Fruit fly (Drosophila melanogaster) whole organism, embryonic: ENCODE data around the gene RhoGEF4.

Experiments used
- Ada2b ChIP-seq: fragments of 200-800 bp; sonication (Bioruptor generic); IDR thresholded peaks from 2 replicates; pipeline ENCODE4 v1.3.6; 2022; ENCODE audit warnings: missing biosample characterization, missing genetic modification characterization
- Aef1 ChIP-seq: fragments of 200-800 bp; sonication (Bioruptor generic); IDR thresholded peaks from 3 replicates; pipeline ENCODE4 v1.3.6; 2022; ENCODE audit warnings: missing biosample characterization, missing genetic modification characterization
- Atf3 ChIP-seq: fragments of 200-800 bp; sonication (Bioruptor generic); optimal IDR thresholded peaks from 3 replicates; lab custom pipeline; 2016; ENCODE audit warnings: missing biosample characterization, missing genetic modification characterization
- CG11696 ChIP-seq: fragments of 200-800 bp; sonication (Bioruptor generic); IDR thresholded peaks from 2 replicates; pipeline ENCODE4 v1.3.6; 2022; ENCODE audit warnings: missing biosample characterization, missing genetic modification characterization
- CG12236 ChIP-seq: fragments of 200-800 bp; sonication (Bioruptor generic); optimal IDR thresholded peaks from 2 replicates; lab custom pipeline; 2016; ENCODE audit warnings: missing biosample characterization, missing genetic modification characterization
- CG13775 ChIP-seq: fragments of 200-800 bp; sonication (Bioruptor generic); optimal IDR thresholded peaks from 3 replicates; lab custom pipeline; 2017; ENCODE audit warnings: missing biosample characterization, mild to moderate bottlenecking, missing genetic modification characterization
- CG15269 ChIP-seq: fragments of 200-800 bp; sonication (Bioruptor generic); optimal IDR thresholded peaks from 2 replicates; lab custom pipeline; 2018; ENCODE audit warnings: missing biosample characterization, mild to moderate bottlenecking, missing genetic modification characterization, moderate library complexity
- CG15696 ChIP-seq: fragments of 200-800 bp; sonication (Bioruptor generic); optimal IDR thresholded peaks from 2 replicates; lab custom pipeline; 2019; ENCODE audit warnings: missing biosample characterization, mild to moderate bottlenecking, missing genetic modification characterization, moderate library complexity
- CG1647 ChIP-seq: fragments of 200-800 bp; sonication (Bioruptor generic); optimal IDR thresholded peaks from 3 replicates; lab custom pipeline; 2016; ENCODE audit warnings: missing biosample characterization, missing genetic modification characterization
- CG17385 ChIP-seq: fragments of 200-800 bp; sonication (Bioruptor generic); optimal IDR thresholded peaks from 3 replicates; lab custom pipeline; 2018; ENCODE audit warnings: missing biosample characterization, mild to moderate bottlenecking, missing genetic modification characterization
- CG31441 ChIP-seq: fragments of 200-800 bp; sonication (Bioruptor generic); IDR thresholded peaks from 2 replicates; pipeline ENCODE4 v1.3.6; 2022; ENCODE audit warnings: missing biosample characterization, missing genetic modification characterization
- CG42726 ChIP-seq: fragments of 200-800 bp; sonication (Bioruptor generic); IDR thresholded peaks from 2 replicates; pipeline ENCODE4 v1.3.6; 2022; ENCODE audit warnings: missing biosample characterization, missing genetic modification characterization; ENCODE audit not compliant: partially characterized antibody
- CG4854 ChIP-seq: fragments of 200-800 bp; sonication (Bioruptor generic); optimal IDR thresholded peaks from 2 replicates; lab custom pipeline; 2016; ENCODE audit warnings: missing biosample characterization, missing genetic modification characterization, inconsistent platforms
- CG6791 ChIP-seq: fragments of 200-800 bp; sonication (Bioruptor generic); IDR thresholded peaks from 3 replicates; pipeline ENCODE4 v1.3.6; 2022; ENCODE audit warnings: missing biosample characterization, missing genetic modification characterization; ENCODE audit not compliant: partially characterized antibody
- CG7357 ChIP-seq: fragments of 200-800 bp; sonication (Bioruptor generic); IDR thresholded peaks from 3 replicates; pipeline ENCODE4 v1.3.6; 2022; ENCODE audit warnings: missing biosample characterization, missing genetic modification characterization
- CG7372 ChIP-seq: fragments of 200-800 bp; sonication (Bioruptor generic); IDR thresholded peaks from 2 replicates; pipeline ENCODE4 v1.3.6; 2022; ENCODE audit warnings: missing biosample characterization, missing genetic modification characterization
- CG7556 ChIP-seq: fragments of 200-800 bp; sonication (Bioruptor generic); optimal IDR thresholded peaks from 2 replicates; lab custom pipeline; 2017; ENCODE audit warnings: missing biosample characterization, mild to moderate bottlenecking, missing genetic modification characterization
- CG7928 ChIP-seq: fragments of 200-800 bp; sonication (Bioruptor generic); optimal IDR thresholded peaks from 2 replicates; lab custom pipeline; 2017; ENCODE audit warnings: missing biosample characterization, mild to moderate bottlenecking, missing genetic modification characterization
- CG8089 ChIP-seq: fragments of 200-800 bp; sonication (Bioruptor generic); optimal IDR thresholded peaks from 3 replicates; lab custom pipeline; 2016; ENCODE audit warnings: missing biosample characterization, missing genetic modification characterization
- CG8478 ChIP-seq: fragments of >200 bp; optimal IDR thresholded peaks from 2 replicates; lab custom pipeline; 2018
- CG9817 ChIP-seq: fragments of 200-800 bp; sonication (Bioruptor generic); optimal IDR thresholded peaks from 2 replicates; lab custom pipeline; 2018; ENCODE audit warnings: missing biosample characterization, mild to moderate bottlenecking, missing genetic modification characterization, moderate library complexity
- CkIIα-i1 ChIP-seq: fragments of 200-800 bp; sonication (Bioruptor generic); IDR thresholded peaks from 2 replicates; pipeline ENCODE4 v1.3.6; 2022; ENCODE audit warnings: missing biosample characterization, missing genetic modification characterization
- Dp ChIP-seq: fragments of 200-800 bp; sonication (Bioruptor generic); optimal IDR thresholded peaks from 2 replicates; lab custom pipeline; 2018; ENCODE audit warnings: missing biosample characterization, mild to moderate bottlenecking, missing genetic modification characterization, moderate library complexity
- E2f1 ChIP-seq: fragments of 200-800 bp; sonication (Bioruptor generic); IDR thresholded peaks from 2 replicates; pipeline ENCODE4 v1.3.6; 2022; ENCODE audit warnings: missing biosample characterization, missing genetic modification characterization
- Fer1 ChIP-seq: fragments of 200-800 bp; sonication (Bioruptor generic); optimal IDR thresholded peaks from 2 replicates; lab custom pipeline; 2017; ENCODE audit warnings: missing biosample characterization, mild to moderate bottlenecking, missing genetic modification characterization
- Hmx ChIP-seq: fragments of 200-800 bp; sonication (Bioruptor generic); optimal IDR thresholded peaks from 2 replicates; lab custom pipeline; 2016; ENCODE audit warnings: missing biosample characterization, missing genetic modification characterization
- Hr3 ChIP-seq: fragments of 200-800 bp; sonication (Bioruptor generic); optimal IDR thresholded peaks from 3 replicates; lab custom pipeline; 2016; ENCODE audit warnings: missing biosample characterization, missing genetic modification characterization
- Mes4 ChIP-seq: fragments of 200-800 bp; sonication (Bioruptor generic); optimal IDR thresholded peaks from 2 replicates; lab custom pipeline; 2016; ENCODE audit warnings: missing biosample characterization, missing genetic modification characterization
- NC2β ChIP-seq: fragments of 200-800 bp; sonication (Bioruptor generic); optimal IDR thresholded peaks from 2 replicates; lab custom pipeline; 2016; ENCODE audit warnings: missing biosample characterization, missing genetic modification characterization
- NFAT ChIP-seq: fragments of 200-800 bp; sonication (Bioruptor generic); IDR thresholded peaks from 2 replicates; pipeline ENCODE4 v1.3.6; 2022; ENCODE audit warnings: missing biosample characterization, missing genetic modification characterization
- Sry-β ChIP-seq: fragments of 200-800 bp; sonication (Bioruptor generic); optimal IDR thresholded peaks from 2 replicates; lab custom pipeline; 2018; ENCODE audit warnings: missing biosample characterization, mild to moderate bottlenecking, missing genetic modification characterization, moderate library complexity
- Stat92E ChIP-seq, 3 experiments: fragments of >200 bp in 2 of 3; fragments of 200-800 bp in 1 of 3; sonication (Bioruptor generic) in 1 of 3; optimal IDR thresholded peaks; 2 replicates each; lab custom pipeline; 2017 to 2019; ENCODE audit warnings: missing biosample characterization in 3 of 3, missing genetic modification characterization in 3 of 3, mild to moderate bottlenecking in 1 of 3, moderate library complexity in 1 of 3
- ash1 ChIP-seq: fragments of 200-800 bp; sonication (Bioruptor generic); optimal IDR thresholded peaks from 2 replicates; lab custom pipeline; 2018; ENCODE audit warnings: missing biosample characterization, mild to moderate bottlenecking, missing genetic modification characterization
- cad ChIP-seq: fragments of >200 bp; optimal IDR thresholded peaks from 2 replicates; lab custom pipeline; 2017; ENCODE audit warnings: missing biosample characterization, missing genetic modification characterization
- dm ChIP-seq: fragments of 200-800 bp; sonication (Bioruptor generic); optimal IDR thresholded peaks from 3 replicates; lab custom pipeline; 2016; ENCODE audit warnings: missing biosample characterization, missing genetic modification characterization
- emc ChIP-seq: fragments of 200-800 bp; sonication (Bioruptor generic); optimal IDR thresholded peaks from 2 replicates; lab custom pipeline; 2016; ENCODE audit warnings: missing biosample characterization, missing genetic modification characterization
- ems ChIP-seq: fragments of 200-800 bp; sonication (Bioruptor generic); optimal IDR thresholded peaks from 3 replicates; lab custom pipeline; 2016; ENCODE audit warnings: missing biosample characterization, missing genetic modification characterization
- eve ChIP-seq, 2 experiments: fragments of >200 bp; optimal IDR thresholded peaks; 2 replicates each; lab custom pipeline; 2017; ENCODE audit warnings: missing biosample characterization in 2 of 2, missing genetic modification characterization in 2 of 2
- ham ChIP-seq: fragments of 200-800 bp; sonication (Bioruptor generic); IDR thresholded peaks from 2 replicates; pipeline ENCODE4 v1.3.6; 2022; ENCODE audit warnings: missing biosample characterization, missing genetic modification characterization
- hb ChIP-seq: fragments of 200-800 bp; sonication (Bioruptor generic); IDR thresholded peaks from 3 replicates; pipeline ENCODE4 v1.3.6; 2022; ENCODE audit warnings: missing biosample characterization, missing genetic modification characterization; ENCODE audit not compliant: partially characterized antibody
- kni ChIP-seq: fragments of 200-800 bp; sonication (Bioruptor generic); optimal IDR thresholded peaks from 3 replicates; lab custom pipeline; 2017; ENCODE audit warnings: mild to moderate bottlenecking, missing biosample characterization, missing genetic modification reagents, missing genetic modification characterization
- knrl ChIP-seq: fragments of 200-800 bp; sonication (Bioruptor generic); IDR thresholded peaks from 3 replicates; pipeline ENCODE4 v1.3.6; 2022; ENCODE audit warnings: missing biosample characterization, missing genetic modification characterization; ENCODE audit not compliant: partially characterized antibody
- mam ChIP-seq: fragments of 200-800 bp; sonication (Bioruptor generic); optimal IDR thresholded peaks from 3 replicates; lab custom pipeline; 2016; ENCODE audit warnings: missing biosample characterization, missing genetic modification characterization
- nau ChIP-seq: fragments of 200-800 bp; sonication (Bioruptor generic); optimal IDR thresholded peaks from 3 replicates; lab custom pipeline; 2017; ENCODE audit warnings: missing biosample characterization, mild to moderate bottlenecking, missing genetic modification characterization, missing genetic modification reagents
- oc ChIP-seq: fragments of 200-800 bp; sonication (Bioruptor generic); optimal IDR thresholded peaks from 2 replicates; lab custom pipeline; 2018; ENCODE audit warnings: missing biosample characterization, mild to moderate bottlenecking, missing genetic modification characterization, moderate library complexity
- odd ChIP-seq: fragments of 200-800 bp; sonication (Bioruptor generic); optimal IDR thresholded peaks from 2 replicates; lab custom pipeline; 2017; ENCODE audit warnings: missing biosample characterization, mild to moderate bottlenecking, missing genetic modification characterization
- ranshi ChIP-seq: fragments of 200-800 bp; sonication (Bioruptor generic); IDR thresholded peaks from 2 replicates; pipeline ENCODE4 v1.3.6; 2022; ENCODE audit warnings: missing biosample characterization, missing genetic modification characterization
- sd ChIP-seq: fragments of 200-800 bp; sonication (Bioruptor generic); optimal IDR thresholded peaks from 3 replicates; lab custom pipeline; 2018; ENCODE audit warnings: missing biosample characterization, mild to moderate bottlenecking, missing genetic modification characterization, moderate library complexity
- tap ChIP-seq: fragments of 200-800 bp; optimal IDR thresholded peaks from 3 replicates; lab custom pipeline; 2019; ENCODE audit warnings: missing biosample characterization, mild to moderate bottlenecking, missing genetic modification characterization, moderate library complexity
- yki ChIP-seq: fragments of >200 bp; optimal IDR thresholded peaks from 3 replicates; lab custom pipeline; 2018
- zf30C ChIP-seq: fragments of 200-800 bp; sonication (Bioruptor generic); optimal IDR thresholded peaks from 3 replicates; lab custom pipeline; 2018; ENCODE audit warnings: missing biosample characterization, mild to moderate bottlenecking, missing genetic modification characterization

The RhoGEF4 gene

dm6 chr3L:7360324-7360852 lies 37.2 kb upstream of the RhoGEF4 start, which contains the start of gene Sec63 (continued):
- no peak for TF ChIP-seq CG7556 (GFP tag; lab: Kevin White, UChicago)
- no peak for TF ChIP-seq CG8089 (GFP tag; lab: Kevin White, UChicago)
- peak; percentile 43 for TF ChIP-seq Dp (GFP tag; lab: Kevin White, UChicago)
- no peak for TF ChIP-seq CG7928
- TF ChIP-seq CG8478 = no peak
- TF ChIP-seq yki (lab: Kevin White, UChicago) = no peak
- TF ChIP-seq Hmx (GFP tag; lab: Kevin White, UChicago) = no peak
- no peak for TF ChIP-seq ash1 (GFP tag; lab: Kevin White, UChicago)
- peak; percentile 59 for TF ChIP-seq Hr3
- TF ChIP-seq ems (GFP tag; lab: Kevin White, UChicago) = peak; percentile 24
- peak; percentile 94 for TF ChIP-seq CG42726 (GFP tag; lab: Robert Waterston, UW)
- peak; percentile 54 for TF ChIP-seq CG9817
- no peak; the same call in 1 of the 2 replicates for TF ChIP-seq E2f1
- TF ChIP-seq CG13775 (GFP tag; lab: Kevin White, UChicago) = peak; percentile 48
- peak; percentile 30 for TF ChIP-seq CG15696 (tag; lab: Kevin White, UChicago)
- TF ChIP-seq mam (GFP tag; lab: Kevin White, UChicago) = peak; percentile 60
- TF ChIP-seq NFAT (GFP tag; lab: Robert Waterston, UW) = peak; percentile 67
- TF ChIP-seq Ada2b (GFP tag; lab: Robert Waterston, UW) = 0 out of 2 replicates have a peak, but pooled peaks have one; percentile 4
- peak; percentile 51; the same call in 1 of the 2 replicates for TF ChIP-seq CG31441 (GFP tag; lab: Robert Waterston, UW)
- 0 out of 3 replicates have a peak, but pooled peaks have one; percentile 24 for TF ChIP-seq CG7357 (GFP tag; lab: Robert Waterston, UW)
- TF ChIP-seq CG15269 (tag; lab: Kevin White, UChicago) = peak; percentile 16
- no peak; the same call in 2 of the 3 replicates for TF ChIP-seq Aef1 (GFP tag; lab: Robert Waterston, UW)
- no peak for TF ChIP-seq emc (GFP tag; lab: Kevin White, UChicago)
- no peak for TF ChIP-seq CG12236 (GFP tag; lab: Kevin White, UChicago)
- TF ChIP-seq Stat92E (GFP tag; optimal IDR thresholded peaks at IDR 0.05; lab: Kevin White, UChicago) = no peak
- TF ChIP-seq Atf3 (GFP tag; lab: Kevin White, UChicago) = no peak
- TF ChIP-seq odd (GFP tag; lab: Kevin White, UChicago) = peak; percentile 36
- peak; percentile 3 for TF ChIP-seq zf30C (GFP tag; lab: Kevin White, UChicago)
- TF ChIP-seq ham = no peak
- TF ChIP-seq sd (tag; lab: Kevin White, UChicago) = peak; percentile 19
- TF ChIP-seq ranshi (GFP tag; lab: Robert Waterston, UW) = 0 out of 2 replicates have a peak, but pooled peaks have one; percentile 32
- TF ChIP-seq Sry-β = peak; percentile 27
- no peak for TF ChIP-seq kni (GFP tag; lab: Kevin White, UChicago)
- TF ChIP-seq hb (GFP tag; lab: Robert Waterston, UW) = peak; percentile 87
- TF ChIP-seq nau (GFP tag; lab: Kevin White, UChicago) = no peak
- no peak for TF ChIP-seq CkIIα-i1 (GFP tag; lab: Robert Waterston, UW)
- no peak for TF ChIP-seq eve (GFP tag; optimal IDR thresholded peaks at IDR 0.05; lab: Kevin White, UChicago)
- no peak for TF ChIP-seq Mes4 (GFP tag; lab: Kevin White, UChicago)
- no peak for TF ChIP-seq cad (GFP tag; lab: Kevin White, UChicago)
- peak; percentile 17 for TF ChIP-seq CG1647 (GFP tag; lab: Kevin White, UChicago)
- no peak for TF ChIP-seq oc (tag; lab: Kevin White, UChicago)
- TF ChIP-seq CG4854 (GFP tag; lab: Kevin White, UChicago) = no peak
- TF ChIP-seq knrl = peak; percentile 91
- peak; percentile 91 for TF ChIP-seq CG6791 (GFP tag; lab: Robert Waterston, UW)
- TF ChIP-seq NC2β (GFP tag; lab: Kevin White, UChicago) = no peak
- TF ChIP-seq CG11696 = no peak
- TF ChIP-seq tap (tag; lab: Kevin White, UChicago) = no peak
- no peak for TF ChIP-seq CG17385
- TF ChIP-seq CG7372 (GFP tag; lab: Robert Waterston, UW) = peak; percentile 43; the same call in 1 of the 2 replicates
- TF ChIP-seq Fer1 (GFP tag; lab: Kevin White, UChicago) = peak; percentile 4
- peak; percentile 72 for TF ChIP-seq dm (GFP tag; lab: Kevin White, UChicago)
